Fruit fly (Drosophila melanogaster) whole organism, prepupa: ENCODE data around the gene CG32037.

Source experiments
- CG1621 ChIP-seq: fragments of 200-800 bp; sonication (Bioruptor generic); optimal IDR thresholded peaks from 3 replicates; lab custom pipeline; 2018; ENCODE audit warnings: missing biosample characterization, mild to moderate bottlenecking, missing genetic modification characterization
- CG3919 ChIP-seq: fragments of 200-800 bp; sonication (Bioruptor generic); optimal IDR thresholded peaks from 3 replicates; lab custom pipeline; 2016; ENCODE audit warnings: missing biosample characterization, missing genetic modification characterization
- vri ChIP-seq: fragments of 200-800 bp; sonication (Bioruptor generic); optimal IDR thresholded peaks from 3 replicates; lab custom pipeline; 2016; ENCODE audit warnings: missing biosample characterization, mild to moderate bottlenecking, missing genetic modification characterization

DNA sequence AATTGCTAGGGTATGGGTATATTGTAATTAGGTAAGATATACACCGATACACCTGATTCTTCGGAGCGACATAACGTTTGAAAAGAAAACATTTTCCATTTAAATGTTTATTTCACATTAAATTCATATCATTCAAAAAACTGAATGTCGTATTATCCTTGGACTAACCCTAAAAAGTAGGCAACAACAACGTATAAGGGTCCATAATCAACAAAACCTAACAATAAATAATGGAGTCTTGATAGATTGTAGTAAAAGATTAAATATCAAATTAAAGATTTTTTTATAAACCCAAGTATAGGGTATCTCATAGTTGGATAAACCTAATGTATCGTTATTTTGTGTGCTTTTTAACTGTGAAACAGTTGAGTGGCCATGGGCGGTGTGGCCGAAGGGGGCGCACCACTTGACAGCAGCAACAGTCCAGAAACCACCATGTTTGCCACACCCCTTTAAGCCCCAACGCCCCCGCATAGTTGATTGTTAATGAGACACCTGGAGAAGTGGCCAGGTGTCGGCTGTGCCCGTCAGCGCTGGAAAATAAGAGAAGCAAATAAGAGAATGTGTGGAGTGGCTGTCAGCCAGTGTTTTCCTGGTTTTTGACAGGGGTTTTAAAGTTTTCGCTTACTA is 23.6 kb downstream of the CG32037 start:
- TF ChIP-seq CG1621 (tag; lab: Kevin White, UChicago) (no peak), CG3919 (GFP tag; lab: Kevin White, UChicago) (no peak), vri (no peak)
